Fruit fly (Drosophila melanogaster) S2 (cell line): ENCODE results near the gene Cpr97Ea.

Experiments
- CG8478 ChIP-seq: fragments of >200 bp; optimal IDR thresholded peaks from 2 replicates; lab custom pipeline; 2018
- CTCF ChIP-seq, 2 experiments: fragments of >200 bp; optimal IDR thresholded peaks; 2 replicates each; lab custom pipeline; 2018

- no peak for TF ChIP-seq CG8478 (lab: Kevin White, UChicago)
- TF ChIP-seq CTCF (optimal IDR thresholded peaks at IDR 0.05; lab: Kevin White, UChicago), result no peak
These were observed 47.5 kb downstream of the Cpr97Ea start for dm6 chr3R:27040044-27040443.
